Fruit fly (Drosophila melanogaster): ENCODE measurements around the gene S.

S gene

dm6 chr2L:1077469-1077993, at the start of gene S, which contains the start of gene ast:
S (minus strand) TSS chr2L:1077815.
ast (plus strand) TSS chr2L:1077948.
- no peak for TF ChIP-seq pan (optimal IDR thresholded peaks at IDR 0.05)
- TF ChIP-seq EcR (GFP tag; optimal IDR thresholded peaks at IDR 0.05): no peak
- no peak for TF ChIP-seq CG8478 (optimal IDR thresholded peaks at IDR 0.05)
- no peak for TF ChIP-seq usp (GFP tag; optimal IDR thresholded peaks at IDR 0.05)
- no peak for TF ChIP-seq Dll (optimal IDR thresholded peaks at IDR 0.05)
- no peak for TF ChIP-seq psq (optimal IDR thresholded peaks at IDR 0.05)

- TF ChIP-seq CG8478 (optimal IDR thresholded peaks at IDR 0.05): no peak
- TF ChIP-seq pan (optimal IDR thresholded peaks at IDR 0.05): no peak
- TF ChIP-seq usp (GFP tag; optimal IDR thresholded peaks at IDR 0.05): no peak
- no peak for TF ChIP-seq EcR (GFP tag; optimal IDR thresholded peaks at IDR 0.05)
- TF ChIP-seq Dll (optimal IDR thresholded peaks at IDR 0.05): no peak
- no peak for TF ChIP-seq psq (optimal IDR thresholded peaks at IDR 0.05)
Observed at dm6 chr2L:1126527-1126926, 48.9 kb upstream of the S start.

DNA sequence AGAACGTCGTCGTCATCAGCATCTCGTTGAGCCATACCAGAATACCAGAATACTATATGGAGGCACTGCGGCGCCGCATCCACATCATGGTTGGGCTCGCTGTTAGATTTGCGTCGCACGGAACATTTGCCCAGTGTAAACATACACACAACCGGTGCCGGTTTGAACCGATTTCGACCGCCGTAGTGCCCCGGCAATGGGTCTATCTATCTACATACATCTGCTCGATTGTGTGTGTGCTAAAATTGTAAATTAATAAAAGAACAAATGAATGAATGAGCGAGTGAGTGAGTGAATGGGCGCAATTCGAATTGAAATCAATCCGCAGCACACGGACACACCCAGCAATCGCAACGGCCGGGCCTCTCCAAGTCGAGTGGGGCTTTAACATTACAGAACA, 47.8 kb upstream of the S start:
- TF ChIP-seq CG8478 (optimal IDR thresholded peaks at IDR 0.05): no peak
- no peak for TF ChIP-seq EcR (GFP tag; optimal IDR thresholded peaks at IDR 0.05)
- TF ChIP-seq usp (GFP tag; optimal IDR thresholded peaks at IDR 0.05): no peak
- no peak for TF ChIP-seq psq (optimal IDR thresholded peaks at IDR 0.05)
- no peak for TF ChIP-seq pan (optimal IDR thresholded peaks at IDR 0.05)
- no peak for TF ChIP-seq Dll (optimal IDR thresholded peaks at IDR 0.05)

DNA sequence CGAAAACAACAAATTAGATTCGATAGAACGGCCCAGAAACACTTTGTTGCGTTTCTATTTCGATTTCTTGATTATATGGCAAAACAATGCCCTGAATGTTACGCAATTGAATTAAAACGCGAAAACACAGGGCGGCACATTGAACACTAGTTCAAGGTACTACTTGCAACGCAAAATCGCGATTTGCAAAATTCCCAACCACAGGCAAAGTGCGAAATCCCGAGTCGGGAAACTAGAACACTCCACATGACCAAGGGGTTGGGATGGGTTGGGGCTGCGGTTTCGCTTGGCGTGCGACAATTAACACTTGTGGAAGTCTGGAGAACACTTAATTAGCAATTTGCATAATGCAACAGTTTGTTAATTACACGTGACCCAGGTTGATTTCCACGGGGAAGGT, 46.6 kb upstream of the S start:
- TF ChIP-seq usp (GFP tag; optimal IDR thresholded peaks at IDR 0.05) (no peak), psq (optimal IDR thresholded peaks at IDR 0.05) (no peak), CG8478 (optimal IDR thresholded peaks at IDR 0.05) (no peak), EcR (GFP tag; optimal IDR thresholded peaks at IDR 0.05) (no peak), pan (optimal IDR thresholded peaks at IDR 0.05) (no peak), Dll (optimal IDR thresholded peaks at IDR 0.05) (no peak)

DNA sequence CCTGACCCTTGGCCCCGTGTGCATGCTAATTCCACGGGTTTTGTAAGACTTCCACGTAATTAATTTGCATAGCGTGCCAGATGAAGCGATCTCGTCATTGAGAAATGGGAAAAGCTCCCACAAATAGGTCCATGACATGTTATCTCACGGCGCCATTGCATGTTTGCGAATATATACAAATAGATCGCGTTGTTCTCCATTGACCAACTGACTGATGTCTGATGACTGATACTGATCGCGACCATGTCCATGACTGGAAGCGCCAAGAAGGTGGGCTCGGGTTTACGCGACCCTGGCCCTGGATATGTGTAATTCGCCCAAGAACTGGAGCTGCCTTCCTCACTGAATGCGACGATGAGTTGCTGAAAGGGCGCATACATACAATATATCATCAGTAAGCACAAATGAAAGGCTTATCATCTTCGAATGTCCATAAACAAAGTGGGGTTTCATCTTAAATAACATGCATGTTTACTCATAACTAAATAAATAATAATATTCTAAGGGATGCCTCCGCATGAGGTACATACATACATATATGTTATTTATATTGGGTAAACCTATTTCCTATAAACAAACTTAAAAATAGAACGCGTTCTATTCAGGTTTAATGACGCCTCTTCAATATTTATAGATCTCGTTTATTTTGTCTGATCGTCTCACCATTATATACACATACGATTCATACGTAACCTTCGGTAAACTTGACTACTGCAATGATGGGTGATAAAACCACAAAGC, 45.6 kb upstream of the S start:
- no peak for TF ChIP-seq CG8478 (optimal IDR thresholded peaks at IDR 0.05)

DNA sequence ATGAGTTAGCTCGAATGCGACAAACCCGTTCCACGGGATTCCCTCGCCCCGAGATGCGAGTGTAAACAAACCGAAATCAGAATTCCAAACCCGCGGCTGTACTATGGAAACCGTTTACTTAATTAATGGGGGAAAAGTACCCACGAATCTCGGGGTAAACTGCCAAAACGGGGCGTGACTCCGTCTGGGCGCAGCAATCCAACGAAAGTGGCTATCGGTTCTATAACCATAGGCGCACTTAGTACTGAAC, 45.0 kb upstream of the S start:
- TF ChIP-seq pan (optimal IDR thresholded peaks at IDR 0.05) (no peak), psq (optimal IDR thresholded peaks at IDR 0.05) (no peak), EcR (GFP tag; optimal IDR thresholded peaks at IDR 0.05) (no peak), CG8478 (optimal IDR thresholded peaks at IDR 0.05) (no peak), usp (GFP tag; optimal IDR thresholded peaks at IDR 0.05) (no peak), Dll (optimal IDR thresholded peaks at IDR 0.05) (no peak)

- no peak for TF ChIP-seq pan (optimal IDR thresholded peaks at IDR 0.05)
- TF ChIP-seq usp (GFP tag; optimal IDR thresholded peaks at IDR 0.05): no peak
- no peak for TF ChIP-seq EcR (GFP tag; optimal IDR thresholded peaks at IDR 0.05)
- TF ChIP-seq Dll (optimal IDR thresholded peaks at IDR 0.05): no peak
- no peak for TF ChIP-seq CG8478 (optimal IDR thresholded peaks at IDR 0.05)
- no peak for TF ChIP-seq psq (optimal IDR thresholded peaks at IDR 0.05)
Observed at dm6 chr2L:1121942-1122710, 44.5 kb upstream of the S start.

dm6 chr2L:1120206-1120902, 42.7 kb upstream of the S start:
- no peak for TF ChIP-seq usp (GFP tag; optimal IDR thresholded peaks at IDR 0.05)
- no peak for TF ChIP-seq pan (optimal IDR thresholded peaks at IDR 0.05)
- no peak for TF ChIP-seq psq (optimal IDR thresholded peaks at IDR 0.05)
- no peak for TF ChIP-seq CG8478 (optimal IDR thresholded peaks at IDR 0.05)
- no peak for TF ChIP-seq EcR (GFP tag; optimal IDR thresholded peaks at IDR 0.05)
- no peak for TF ChIP-seq Dll (optimal IDR thresholded peaks at IDR 0.05)

- TF ChIP-seq pan (optimal IDR thresholded peaks at IDR 0.05) (peak; percentile 96), EcR (GFP tag; optimal IDR thresholded peaks at IDR 0.05) (peak in 1 of 2 experiments; percentile 23), CG8478 (optimal IDR thresholded peaks at IDR 0.05) (no peak), Dll (optimal IDR thresholded peaks at IDR 0.05) (peak; percentile 93), psq (optimal IDR thresholded peaks at IDR 0.05) (no peak)
Observed at dm6 chr2L:1118880-1119809, 41.5 kb upstream of the S start.

DNA sequence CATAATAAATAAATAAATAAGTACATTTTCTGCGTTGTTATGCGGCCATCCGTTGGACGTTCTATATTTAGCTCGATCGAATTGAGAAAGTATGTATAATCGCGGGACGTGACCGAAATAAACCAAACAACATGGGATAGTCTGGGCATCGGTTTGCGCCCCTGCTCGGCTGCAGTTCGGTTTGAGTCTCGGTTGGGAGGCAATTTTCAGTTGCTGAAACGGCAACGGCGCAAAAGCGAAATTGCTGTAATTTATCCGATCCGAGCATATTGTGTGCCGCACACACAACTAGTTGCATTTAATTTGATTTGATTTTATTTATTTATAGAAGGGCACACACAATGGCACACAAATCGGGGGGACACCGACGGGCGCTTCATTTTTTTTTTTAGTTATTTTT, 40.5 kb upstream of the S start:
- TF ChIP-seq Dll (optimal IDR thresholded peaks at IDR 0.05) (no peak), psq (optimal IDR thresholded peaks at IDR 0.05) (no peak), EcR (GFP tag; optimal IDR thresholded peaks at IDR 0.05) (no peak), pan (optimal IDR thresholded peaks at IDR 0.05) (no peak), usp (GFP tag; optimal IDR thresholded peaks at IDR 0.05) (no peak)

DNA sequence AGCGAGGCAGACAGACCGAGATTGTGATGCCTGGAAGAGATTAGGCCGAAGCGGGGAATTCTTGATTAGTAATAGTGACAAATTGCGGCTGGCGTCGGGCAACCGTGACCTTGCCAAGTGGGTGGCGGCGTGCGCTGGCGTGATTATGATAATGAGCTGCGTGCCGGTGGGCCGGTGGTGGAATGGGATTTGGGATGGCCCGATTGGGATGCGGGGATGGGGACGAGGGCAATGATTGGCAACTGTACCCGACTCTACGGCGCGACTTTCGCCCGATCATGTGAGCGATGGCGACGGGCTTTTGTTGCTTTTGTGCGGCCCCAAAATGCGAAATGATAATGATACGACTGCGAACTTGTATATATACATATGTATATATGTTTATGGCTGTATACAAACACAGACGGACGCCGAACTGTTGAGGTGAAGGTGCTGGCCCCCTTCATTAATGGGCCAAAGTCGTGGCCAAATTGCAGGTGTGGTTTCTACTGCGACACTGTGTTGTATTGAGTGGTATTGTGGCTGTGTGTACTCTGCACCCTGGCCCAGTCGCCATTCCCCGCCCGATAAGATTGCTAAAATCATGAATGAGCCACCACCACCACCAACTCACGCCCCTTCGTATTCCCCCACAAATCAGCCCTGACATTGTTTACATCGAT, 39.2 kb upstream of the S start:
- TF ChIP-seq CG8478 (optimal IDR thresholded peaks at IDR 0.05) (no peak), EcR (GFP tag; optimal IDR thresholded peaks at IDR 0.05) (no peak), usp (GFP tag; optimal IDR thresholded peaks at IDR 0.05) (no peak), psq (optimal IDR thresholded peaks at IDR 0.05) (no peak), pan (optimal IDR thresholded peaks at IDR 0.05) (no peak), Dll (optimal IDR thresholded peaks at IDR 0.05) (no peak)
